Fruit fly (Drosophila melanogaster): Measurements from ENCODE around the gene CG42637.

Gene CG42637

dm6 chr3L:19836375-19836937, 43.1 kb upstream of the CG42637 start, which contains the start of gene kto (continued):
- TF ChIP-seq BEAF-32 (GFP tag; optimal IDR thresholded peaks at IDR 0.05) (peak; percentile 84), pzg (GFP tag; optimal IDR thresholded peaks at IDR 0.05) (peak; percentile 68), unc-4 (GFP tag; IDR thresholded peaks at IDR 0.05; ENCODE audit: partially characterized antibody) (peak; percentile 91), ttk (GFP tag; IDR thresholded peaks at IDR 0.05) (no peak), Hr39 (optimal IDR thresholded peaks at IDR 0.05) (no peak), Dref (GFP tag; IDR thresholded peaks at IDR 0.05) (peak; percentile 90), Doc3 (GFP tag; IDR thresholded peaks at IDR 0.05; ENCODE audit: partially characterized antibody) (peak; percentile 81), az2 (GFP tag; optimal IDR thresholded peaks at IDR 0.05) (no peak)

dm6 chr3L:19834143-19834794, 40.9 kb upstream of the CG42637 start, which contains the start of the genes trc and CG32221:
TSS of gene trc (minus strand) at chr3L:19834304.
TSS of gene CG32221 (plus strand) at chr3L:19834670.
- TF ChIP-seq CG32772 (GFP tag; IDR thresholded peaks at IDR 0.05) (no peak), lbe (GFP tag; optimal IDR thresholded peaks at IDR 0.05) (no peak), E2f2 (GFP tag; IDR thresholded peaks at IDR 0.05) (peak; percentile 41; the same call in 1 of the 2 replicates), CG9437 (GFP tag; optimal IDR thresholded peaks at IDR 0.05) (peak; percentile 4), nerfin-2 (GFP tag; IDR thresholded peaks at IDR 0.05; ENCODE audit: partially characterized antibody) (peak; percentile 46), CG12659 (GFP tag; optimal IDR thresholded peaks at IDR 0.05) (peak; percentile 91), CG2889 (GFP tag; IDR thresholded peaks at IDR 0.05) (no peak), CHES-1-like (GFP tag; optimal IDR thresholded peaks at IDR 0.05) (peak; percentile 15), cato (GFP tag; optimal IDR thresholded peaks at IDR 0.05; ENCODE audit: borderline replicate concordance) (no peak), CG8281 (tag; optimal IDR thresholded peaks at IDR 0.05) (no peak), ERR (GFP tag; optimal IDR thresholded peaks at IDR 0.05) (no peak), Meics (GFP tag; optimal IDR thresholded peaks at IDR 0.05) (no peak), CG31224 (GFP tag; IDR thresholded peaks at IDR 0.05) (peak; percentile 24; the same call in 1 of the 2 replicates), CG5180 (GFP tag; optimal IDR thresholded peaks at IDR 0.05) (no peak), crol (GFP tag; IDR thresholded peaks at IDR 0.05) (no peak), Dp (GFP tag; optimal IDR thresholded peaks at IDR 0.05) (peak; percentile 47), CG14441 (GFP tag; IDR thresholded peaks at IDR 0.05) (0 out of 2 replicates have a peak, but pooled peaks have one; percentile 7), mirr (GFP tag; optimal IDR thresholded peaks at IDR 0.05) (peak; percentile 66), CG6254 (GFP tag; optimal IDR thresholded peaks at IDR 0.05) (peak; percentile 11), CG8765 (GFP tag; IDR thresholded peaks at IDR 0.05) (no peak), CG8290 (GFP tag; optimal IDR thresholded peaks at IDR 0.05) (no peak), CG8290 (tag; optimal IDR thresholded peaks at IDR 0.05) (no peak), grau (tag; optimal IDR thresholded peaks at IDR 0.05) (no peak), CG17186 (GFP tag; optimal IDR thresholded peaks at IDR 0.05) (peak; percentile 51), CG6791 (GFP tag; IDR thresholded peaks at IDR 0.05; ENCODE audit: partially characterized antibody) (peak; percentile 73; the same call in 2 of the 3 replicates), mld (GFP tag; IDR thresholded peaks at IDR 0.05; ENCODE audit: partially characterized antibody) (peak; percentile 39; the same call in 1 of the 3 replicates), CG10431 (GFP tag; optimal IDR thresholded peaks at IDR 0.05) (peak; percentile 58), Oli (tag; optimal IDR thresholded peaks at IDR 0.05) (peak; percentile 8), dm (GFP tag; optimal IDR thresholded peaks at IDR 0.05) (no peak), gfzf (GFP tag; optimal IDR thresholded peaks at IDR 0.05) (no peak), Hr78 (GFP tag; optimal IDR thresholded peaks at IDR 0.05) (no peak), Doc2 (GFP tag; IDR thresholded peaks at IDR 0.05) (no peak), CG17568 (GFP tag; optimal IDR thresholded peaks at IDR 0.05) (no peak), CG3407 (GFP tag; optimal IDR thresholded peaks at IDR 0.05) (no peak), gsb (GFP tag; IDR thresholded peaks at IDR 0.05) (no peak), Antp (GFP tag; optimal IDR thresholded peaks at IDR 0.05) (peak; percentile 48), CG3726 (GFP tag; IDR thresholded peaks at IDR 0.05) (no peak), CG7839 (tag; optimal IDR thresholded peaks at IDR 0.05) (no peak), slp2 (GFP tag; optimal IDR thresholded peaks at IDR 0.05) (no peak), TFAM (GFP tag; optimal IDR thresholded peaks at IDR 0.05) (no peak)
